Worm (Caenorhabditis elegans): ENCODE results near the gene flp-26.

The flp-26 gene

DNA sequence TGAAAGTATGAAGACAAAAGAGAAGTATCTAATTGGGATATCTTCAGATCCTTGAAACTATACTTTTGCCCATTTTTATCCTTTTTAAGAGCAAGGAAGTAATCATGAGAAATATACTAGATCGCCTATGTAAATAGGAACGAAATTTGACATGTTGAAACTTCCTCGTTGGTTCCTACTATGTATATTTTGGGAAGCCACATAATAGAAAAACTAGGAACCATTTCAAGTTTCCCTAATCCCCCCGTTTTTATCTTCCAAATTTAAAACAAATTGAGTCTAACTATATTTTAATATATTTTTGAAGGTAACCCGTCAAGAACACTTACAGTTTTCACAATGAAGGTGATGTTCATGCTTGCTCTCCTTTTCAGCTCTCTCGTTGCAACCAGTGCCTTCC lies at the start of gene flp-26:
TSS of gene flp-26 (plus strand) at position 301 of the 400 bp plus-strand sequence.
- no peak for TF ChIP-seq klf-2 (GFP tag; conservative IDR thresholded peaks at IDR 0.05)
- TF ChIP-seq flt-1 (GFP tag; IDR thresholded peaks at IDR 0.05), result no peak
- no peak for TF ChIP-seq cog-1 (tag; optimal IDR thresholded peaks at IDR 0.05)
- TF ChIP-seq T22C8.4 (GFP tag; IDR thresholded peaks at IDR 0.05), result no peak
- TF ChIP-seq med-1 (GFP tag; optimal IDR thresholded peaks at IDR 0.05; ENCODE audit: insufficient read depth), result no peak
- TF ChIP-seq ztf-23 (GFP tag; IDR thresholded peaks at IDR 0.05), result no peak
- TF ChIP-seq ztf-29 (GFP tag; IDR thresholded peaks at IDR 0.05), result no peak
- TF ChIP-seq tab-1 (GFP tag; IDR thresholded peaks at IDR 0.05), result no peak
- TF ChIP-seq ref-1 (GFP tag; conservative IDR thresholded peaks at IDR 0.05), result no peak

DNA sequence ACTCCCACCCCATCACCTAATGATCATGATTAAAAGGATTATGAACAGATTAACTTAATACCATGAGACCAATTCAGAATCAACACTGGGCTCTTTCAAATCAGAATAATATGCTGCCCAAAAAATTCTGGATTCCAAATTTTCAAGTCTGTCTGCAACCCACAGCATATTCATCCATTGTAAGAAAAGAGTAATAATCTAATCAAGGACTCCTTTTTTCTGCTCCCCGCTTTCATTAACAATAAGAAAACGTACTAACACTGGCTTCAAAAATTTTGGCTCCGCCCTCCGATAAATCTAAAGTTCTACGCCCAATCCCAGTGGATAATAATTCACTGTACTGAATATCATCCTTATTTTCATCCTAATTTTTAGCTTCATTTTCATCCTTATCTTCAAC lies 40.7 kb upstream of the flp-26 start:
- TF ChIP-seq flt-1 (GFP tag; IDR thresholded peaks at IDR 0.05), result no peak
- TF ChIP-seq klf-2 (GFP tag; conservative IDR thresholded peaks at IDR 0.05), result no peak
- no peak for TF ChIP-seq ref-1 (GFP tag; conservative IDR thresholded peaks at IDR 0.05)
- no peak for TF ChIP-seq med-1 (GFP tag; optimal IDR thresholded peaks at IDR 0.05; ENCODE audit: insufficient read depth)

DNA sequence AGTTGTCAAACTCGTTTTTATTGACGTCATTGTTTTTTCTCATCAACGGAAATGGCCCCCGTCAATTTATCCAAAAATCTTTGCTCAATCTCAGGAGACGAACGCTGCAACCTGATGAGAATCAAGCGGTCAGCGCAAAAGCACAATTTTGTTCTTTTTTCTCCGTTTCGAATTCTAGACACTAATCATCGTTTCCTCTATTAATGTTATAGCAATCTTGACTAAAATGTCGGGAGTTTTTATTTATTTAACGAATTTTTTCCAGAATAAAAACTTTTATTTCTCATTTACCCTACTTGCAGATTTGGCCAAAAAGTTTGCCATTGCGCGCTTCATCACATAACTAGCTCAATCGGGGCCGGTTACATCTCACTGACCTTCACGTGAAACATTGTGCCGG lies 39.6 kb upstream of the flp-26 start, which contains the start of gene F01E11.18:
TSS of gene F01E11.18 (plus strand) at position 301 of the 400 bp plus-strand sequence.
- no peak for TF ChIP-seq ref-1 (GFP tag; conservative IDR thresholded peaks at IDR 0.05)
- TF ChIP-seq cog-1 (tag; optimal IDR thresholded peaks at IDR 0.05), result no peak
- TF ChIP-seq flt-1 (GFP tag; IDR thresholded peaks at IDR 0.05), result no peak
- TF ChIP-seq klf-2 (GFP tag; conservative IDR thresholded peaks at IDR 0.05), result no peak
- TF ChIP-seq med-1 (GFP tag; optimal IDR thresholded peaks at IDR 0.05; ENCODE audit: insufficient read depth), result no peak
- TF ChIP-seq ztf-23 (GFP tag; IDR thresholded peaks at IDR 0.05), result no peak
- TF ChIP-seq tab-1 (GFP tag; IDR thresholded peaks at IDR 0.05), result no peak
- TF ChIP-seq ztf-29 (GFP tag; IDR thresholded peaks at IDR 0.05), result no peak
- no peak for TF ChIP-seq T22C8.4 (GFP tag; IDR thresholded peaks at IDR 0.05)

DNA sequence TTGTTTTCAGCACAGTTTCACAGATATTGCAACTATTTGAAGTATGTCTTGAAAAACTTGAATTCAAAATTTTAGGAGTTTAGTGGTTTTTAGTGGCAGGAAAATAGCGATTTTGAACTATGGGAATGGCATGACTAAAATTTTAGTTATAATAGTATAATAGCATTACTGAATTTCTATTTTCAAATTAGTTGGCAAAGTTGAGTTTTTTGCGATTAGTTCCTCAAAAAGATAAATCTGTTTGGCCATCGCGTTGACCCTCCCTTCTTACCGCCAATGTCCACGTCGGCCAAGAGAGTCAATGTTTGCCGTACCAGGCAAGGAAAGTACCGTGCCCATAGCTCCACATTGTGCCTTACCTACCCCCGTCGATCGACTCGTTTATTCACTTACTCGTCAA lies 37.5 kb upstream of the flp-26 start, which contains the start of gene ugt-57:
TSS of gene ugt-57 (plus strand) at position 301 of the 400 bp plus-strand sequence.
- TF ChIP-seq ztf-29 (GFP tag; IDR thresholded peaks at IDR 0.05) (no peak), klf-2 (GFP tag; conservative IDR thresholded peaks at IDR 0.05) (no peak), cog-1 (tag; optimal IDR thresholded peaks at IDR 0.05) (no peak), flt-1 (GFP tag; IDR thresholded peaks at IDR 0.05) (no peak), tab-1 (GFP tag; IDR thresholded peaks at IDR 0.05) (no peak), T22C8.4 (GFP tag; IDR thresholded peaks at IDR 0.05) (no peak), med-1 (GFP tag; optimal IDR thresholded peaks at IDR 0.05; ENCODE audit: insufficient read depth) (no peak), ref-1 (GFP tag; conservative IDR thresholded peaks at IDR 0.05) (no peak), ztf-23 (GFP tag; IDR thresholded peaks at IDR 0.05) (no peak)

DNA sequence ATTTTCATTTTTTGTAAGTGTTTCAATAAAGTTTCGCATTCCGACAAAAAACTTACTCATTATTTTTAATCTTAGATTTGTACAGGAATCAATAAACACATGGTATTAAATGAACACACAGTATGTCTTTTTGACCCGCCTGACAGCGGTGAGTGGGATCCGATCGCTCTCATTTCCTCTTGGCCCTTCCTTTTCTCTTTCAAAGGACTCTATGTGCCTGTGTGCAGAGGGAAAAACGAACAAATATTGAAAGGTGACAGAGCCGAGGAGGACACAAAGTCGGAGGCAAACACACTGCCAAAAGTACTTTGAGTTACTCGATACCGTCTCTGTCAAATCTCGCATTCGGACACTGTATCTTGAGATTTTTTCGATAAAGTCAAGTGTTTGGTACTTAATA lies 32.5 kb upstream of the flp-26 start, which contains the start of the genes F01E11.20 and tsp-16:
TSS of gene F01E11.20 (minus strand) at position 101 of the 400 bp plus-strand sequence.
TSS of gene tsp-16 (minus strand) at position 173 of the 400 bp plus-strand sequence.
- TF ChIP-seq T22C8.4 (GFP tag; IDR thresholded peaks at IDR 0.05), result no peak
- no peak for TF ChIP-seq klf-2 (GFP tag; conservative IDR thresholded peaks at IDR 0.05)
- no peak for TF ChIP-seq flt-1 (GFP tag; IDR thresholded peaks at IDR 0.05)
- no peak for TF ChIP-seq ztf-23 (GFP tag; IDR thresholded peaks at IDR 0.05)
- TF ChIP-seq cog-1 (tag; optimal IDR thresholded peaks at IDR 0.05), result no peak
- TF ChIP-seq med-1 (GFP tag; optimal IDR thresholded peaks at IDR 0.05; ENCODE audit: insufficient read depth), result no peak
- TF ChIP-seq ref-1 (GFP tag; conservative IDR thresholded peaks at IDR 0.05), result no peak
- TF ChIP-seq tab-1 (GFP tag; IDR thresholded peaks at IDR 0.05), result no peak
- TF ChIP-seq ztf-29 (GFP tag; IDR thresholded peaks at IDR 0.05), result no peak

DNA sequence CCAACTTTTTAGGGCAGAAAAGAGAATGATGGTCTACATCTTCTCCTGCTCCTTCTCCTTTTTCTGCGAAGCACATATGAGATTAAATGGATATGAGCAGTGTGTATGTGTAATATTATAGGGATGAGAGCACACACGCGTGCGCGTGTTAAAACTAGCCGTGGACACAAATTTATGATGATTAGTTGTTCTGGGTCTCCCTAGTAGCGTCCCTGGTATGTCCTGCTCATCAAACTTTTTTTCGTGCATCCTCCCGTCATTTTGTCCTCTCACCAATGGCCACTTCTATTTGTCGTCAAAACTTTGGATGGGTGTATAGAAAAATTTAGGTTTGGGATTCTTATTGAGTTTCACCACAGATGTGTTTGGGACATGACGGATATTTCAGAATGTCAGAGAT lies 27.0 kb upstream of the flp-26 start:
- TF ChIP-seq tab-1 (GFP tag; IDR thresholded peaks at IDR 0.05) (no peak), flt-1 (GFP tag; IDR thresholded peaks at IDR 0.05) (no peak), ztf-29 (GFP tag; IDR thresholded peaks at IDR 0.05) (no peak), ref-1 (GFP tag; conservative IDR thresholded peaks at IDR 0.05) (no peak), med-1 (GFP tag; optimal IDR thresholded peaks at IDR 0.05; ENCODE audit: insufficient read depth) (no peak), T22C8.4 (GFP tag; IDR thresholded peaks at IDR 0.05) (no peak)

DNA sequence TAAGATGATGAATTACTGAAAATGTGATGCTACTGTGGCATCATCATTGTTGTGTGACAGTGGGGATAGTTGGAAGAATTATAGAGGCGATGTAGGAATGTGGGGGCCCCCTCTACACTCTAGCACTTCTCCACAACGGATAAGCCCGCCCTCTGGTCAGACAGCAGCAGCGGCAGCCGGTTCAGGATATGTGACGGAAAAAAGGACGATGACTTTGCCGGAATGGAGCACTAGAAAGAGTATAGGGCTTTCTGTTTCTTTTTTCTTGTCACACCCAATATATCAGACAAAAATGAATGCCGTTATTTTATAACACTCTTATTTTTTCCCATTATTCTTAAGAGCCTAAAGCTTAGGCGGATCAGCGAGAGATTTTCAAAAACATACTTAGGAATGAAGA lies 23.5 kb upstream of the flp-26 start, which contains the start of gene tyra-2:
TSS of gene tyra-2 (minus strand) at position 101 of the 400 bp plus-strand sequence.
- no peak for TF ChIP-seq T22C8.4 (GFP tag; IDR thresholded peaks at IDR 0.05)
- TF ChIP-seq flt-1 (GFP tag; IDR thresholded peaks at IDR 0.05), result no peak
- no peak for TF ChIP-seq klf-2 (GFP tag; conservative IDR thresholded peaks at IDR 0.05)
- no peak for TF ChIP-seq med-1 (GFP tag; optimal IDR thresholded peaks at IDR 0.05; ENCODE audit: insufficient read depth)
- TF ChIP-seq ref-1 (GFP tag; conservative IDR thresholded peaks at IDR 0.05), result no peak
- no peak for TF ChIP-seq ztf-29 (GFP tag; IDR thresholded peaks at IDR 0.05)
- no peak for TF ChIP-seq cog-1 (tag; optimal IDR thresholded peaks at IDR 0.05)
- TF ChIP-seq ztf-23 (GFP tag; IDR thresholded peaks at IDR 0.05), result no peak
- TF ChIP-seq tab-1 (GFP tag; IDR thresholded peaks at IDR 0.05), result no peak

DNA sequence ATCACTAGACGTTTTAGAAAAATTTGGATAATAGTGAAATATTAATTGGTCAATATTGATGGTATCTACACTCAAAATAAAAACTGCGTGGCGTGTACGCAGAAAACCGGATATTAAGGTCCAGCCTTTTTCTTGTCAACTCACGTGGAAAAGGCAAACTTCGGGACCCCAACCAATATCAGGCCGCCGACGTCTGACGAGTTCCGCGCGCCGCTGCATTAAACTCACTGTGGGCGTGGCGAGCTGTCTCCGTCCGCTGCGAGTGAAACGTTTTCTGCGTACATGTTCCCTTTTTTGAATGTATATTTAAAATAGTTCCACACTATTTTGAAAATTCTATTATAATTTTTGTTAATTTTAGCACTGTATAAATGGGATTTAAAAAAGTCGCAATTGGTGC lies 23.0 kb upstream of the flp-26 start:
- TF ChIP-seq med-1 (GFP tag; optimal IDR thresholded peaks at IDR 0.05; ENCODE audit: insufficient read depth), result no peak
- no peak for TF ChIP-seq ref-1 (GFP tag; conservative IDR thresholded peaks at IDR 0.05)

DNA sequence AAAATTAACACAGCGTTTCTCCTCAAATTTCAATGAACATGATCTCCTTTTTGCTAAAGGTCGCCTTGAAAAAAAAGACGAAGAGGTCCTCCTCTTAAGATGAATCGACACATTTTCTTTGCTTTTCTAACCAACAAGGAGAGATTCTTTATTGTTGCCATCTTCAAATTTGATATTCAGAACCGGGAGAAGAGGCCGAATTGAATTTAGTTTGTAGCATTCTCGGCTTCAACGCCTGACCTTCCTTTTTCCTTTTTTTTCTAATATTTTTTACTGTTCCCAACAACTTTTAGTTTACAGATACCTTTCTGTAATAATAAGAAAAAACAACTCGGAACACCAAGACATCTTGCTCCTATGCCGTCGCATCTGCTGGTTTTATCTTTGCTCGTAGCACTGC lies 9.2 kb upstream of the flp-26 start, which contains the start of gene cah-5:
TSS of gene cah-5 (plus strand) at position 301 of the 400 bp plus-strand sequence.
- TF ChIP-seq med-1 (GFP tag; optimal IDR thresholded peaks at IDR 0.05; ENCODE audit: insufficient read depth) (no peak), ztf-23 (GFP tag; IDR thresholded peaks at IDR 0.05) (no peak), flt-1 (GFP tag; IDR thresholded peaks at IDR 0.05) (no peak), T22C8.4 (GFP tag; IDR thresholded peaks at IDR 0.05) (no peak)

DNA sequence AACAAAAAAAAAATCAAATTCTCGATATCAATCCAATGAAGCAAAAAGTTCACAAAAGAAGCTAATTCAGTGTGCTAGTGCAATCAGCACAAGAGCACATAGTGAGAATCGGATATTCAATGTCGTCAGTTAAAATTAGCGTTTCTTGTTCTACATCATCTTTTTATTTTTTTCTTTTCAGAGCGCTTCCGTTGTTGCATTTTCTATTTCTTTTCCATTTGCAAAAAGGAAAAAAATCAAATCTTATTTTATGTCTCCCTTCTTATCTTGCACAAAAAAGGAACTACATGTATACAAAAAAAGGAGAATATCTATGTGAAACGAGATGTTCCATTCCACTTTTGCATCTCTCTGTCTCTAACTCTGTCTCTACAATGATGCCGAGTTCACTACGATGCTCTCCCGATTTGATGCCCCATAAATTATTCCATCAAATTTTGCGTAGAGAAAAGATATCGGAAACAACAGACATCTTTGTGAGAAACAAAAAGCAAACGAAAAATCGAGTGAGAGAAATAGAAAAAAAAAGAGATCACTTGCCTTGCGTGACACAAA lies 4.9 kb downstream of the flp-26 start:
- TF ChIP-seq med-1 (GFP tag; optimal IDR thresholded peaks at IDR 0.05; ENCODE audit: insufficient read depth) (no peak), T22C8.4 (GFP tag; IDR thresholded peaks at IDR 0.05) (no peak), ztf-23 (GFP tag; IDR thresholded peaks at IDR 0.05) (no peak), flt-1 (GFP tag; IDR thresholded peaks at IDR 0.05) (no peak), ztf-29 (GFP tag; IDR thresholded peaks at IDR 0.05) (no peak), ref-1 (GFP tag; conservative IDR thresholded peaks at IDR 0.05) (no peak), klf-2 (GFP tag; conservative IDR thresholded peaks at IDR 0.05) (no peak), tab-1 (GFP tag; IDR thresholded peaks at IDR 0.05) (no peak)

Measured in whole organism, midembryonic.